Fruit fly (Drosophila melanogaster): ENCODE data around the gene CG13933.

Gene CG13933

dm6 chr3L:1740129-1740975 lies 34.6 kb downstream of the CG13933 start:
- TF ChIP-seq CG17801 (GFP tag; optimal IDR thresholded peaks at IDR 0.05; ENCODE audit: partially characterized antibody), result no peak

DNA sequence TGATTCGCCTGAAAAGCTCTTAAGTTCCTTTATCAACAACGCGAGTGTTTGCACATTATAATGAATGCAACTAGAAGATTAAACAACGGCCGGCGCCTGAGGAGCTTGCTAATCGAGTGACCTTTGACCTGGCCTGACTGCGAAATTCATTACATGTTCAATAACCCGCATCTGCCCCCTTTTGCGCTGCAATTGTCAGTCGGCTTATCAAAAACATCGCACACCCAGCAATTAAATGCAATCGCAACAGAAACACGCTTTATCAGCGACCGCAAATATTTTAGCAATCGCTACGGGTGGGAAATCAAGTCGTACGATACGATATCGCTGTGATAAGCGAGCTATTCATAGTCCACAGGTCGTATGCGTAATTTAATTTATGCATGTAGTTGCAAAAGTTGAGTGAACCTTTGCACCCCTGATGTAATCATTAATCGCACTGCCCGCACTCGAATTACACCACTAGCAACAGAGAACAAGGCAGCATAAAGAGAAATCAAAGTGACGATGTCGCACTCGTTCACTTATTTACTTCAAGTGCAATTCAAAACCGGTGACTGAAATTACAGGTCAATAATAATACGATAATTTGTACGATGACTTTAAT lies 35.3 kb downstream of the CG13933 start:
- TF ChIP-seq CG17801 (GFP tag; optimal IDR thresholded peaks at IDR 0.05; ENCODE audit: partially characterized antibody), result peak; percentile 3

DNA sequence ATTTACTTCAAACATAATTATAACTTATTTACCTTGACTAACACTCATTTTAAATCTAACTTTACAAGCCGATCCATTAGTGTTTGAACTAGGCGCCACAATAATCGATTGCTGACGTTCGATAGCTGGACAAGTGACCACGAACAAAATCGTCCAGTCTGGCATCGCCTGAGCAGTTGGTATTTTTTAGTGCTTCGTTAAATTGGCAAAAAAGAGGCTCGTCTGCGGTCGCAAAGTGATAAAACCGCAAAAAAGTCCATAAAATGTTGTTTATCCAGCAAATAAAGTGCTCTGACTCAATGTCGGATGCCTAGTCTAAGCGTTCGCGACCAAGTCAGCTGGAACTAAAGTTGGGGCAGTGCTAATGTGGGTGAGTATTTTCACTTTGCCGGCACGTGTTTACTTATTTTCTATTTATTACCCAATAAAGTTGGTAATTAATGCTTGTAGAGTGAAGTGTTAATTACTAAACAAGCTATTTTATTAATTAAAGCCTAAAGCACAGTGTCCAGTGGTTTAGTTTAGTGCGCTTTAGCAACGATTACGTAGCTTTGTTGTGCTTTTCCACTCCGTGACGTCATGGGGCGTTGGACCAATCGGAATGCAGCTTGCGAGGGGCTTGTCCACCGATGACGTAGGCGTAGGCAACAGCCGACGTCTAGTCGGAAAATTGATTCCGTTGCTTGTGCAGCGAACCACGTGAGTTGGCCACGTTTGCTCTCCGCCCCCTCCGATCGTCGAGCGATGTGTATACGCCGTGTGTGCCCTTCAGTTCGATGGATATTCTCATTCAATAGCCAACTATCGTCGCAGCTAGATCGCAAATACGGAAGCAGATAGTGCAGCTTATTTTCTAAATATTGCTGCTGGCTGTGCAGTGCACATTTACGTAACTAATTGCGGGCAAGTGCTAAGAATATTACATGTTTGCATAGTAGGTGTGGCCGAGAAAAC lies 36.3 kb downstream of the CG13933 start, which contains the start of gene Gk2:
Gk2 (plus strand) TSS at position 33 of the 954 bp plus-strand sequence.
- TF ChIP-seq CG17801 (GFP tag; optimal IDR thresholded peaks at IDR 0.05; ENCODE audit: partially characterized antibody), result no peak

- TF ChIP-seq CG17801 (GFP tag; optimal IDR thresholded peaks at IDR 0.05; ENCODE audit: partially characterized antibody), result no peak
Measured at dm6 chr3L:1737898-1738322, 37.0 kb downstream of the CG13933 start, which contains the start of gene PIG-Wb. PIG-Wb (minus strand) TSS chr3L:1738106.

dm6 chr3L:1735603-1736002 lies 39.3 kb downstream of the CG13933 start, which contains the start of gene Oseg4:
Oseg4 (minus strand) TSS chr3L:1735767.
- TF ChIP-seq CG17801 (GFP tag; optimal IDR thresholded peaks at IDR 0.05; ENCODE audit: partially characterized antibody), result no peak

DNA sequence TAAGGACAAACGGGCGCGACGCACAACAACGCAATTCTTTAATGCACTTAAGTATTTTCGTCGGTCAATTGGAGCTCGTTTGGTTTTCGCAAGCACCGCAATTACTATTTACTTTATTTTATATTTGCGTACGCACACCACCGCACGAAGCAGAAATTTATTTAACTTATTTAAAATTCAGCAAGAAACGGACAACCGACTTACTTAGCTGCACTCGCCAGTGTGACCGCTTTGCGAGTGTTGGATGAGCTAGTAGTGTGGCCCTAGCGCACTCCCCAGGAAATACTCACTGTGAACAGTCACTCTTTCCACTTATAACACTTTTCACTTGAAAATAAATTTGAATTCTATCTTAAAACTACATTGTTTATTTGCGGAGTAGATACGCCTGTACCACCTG lies 44.1 kb downstream of the CG13933 start, which contains the start of gene drpr:
drpr (minus strand) TSS at position 235 of the 400 bp plus-strand sequence.
- TF ChIP-seq CG17801 (GFP tag; optimal IDR thresholded peaks at IDR 0.05; ENCODE audit: partially characterized antibody), result peak; percentile 45

DNA sequence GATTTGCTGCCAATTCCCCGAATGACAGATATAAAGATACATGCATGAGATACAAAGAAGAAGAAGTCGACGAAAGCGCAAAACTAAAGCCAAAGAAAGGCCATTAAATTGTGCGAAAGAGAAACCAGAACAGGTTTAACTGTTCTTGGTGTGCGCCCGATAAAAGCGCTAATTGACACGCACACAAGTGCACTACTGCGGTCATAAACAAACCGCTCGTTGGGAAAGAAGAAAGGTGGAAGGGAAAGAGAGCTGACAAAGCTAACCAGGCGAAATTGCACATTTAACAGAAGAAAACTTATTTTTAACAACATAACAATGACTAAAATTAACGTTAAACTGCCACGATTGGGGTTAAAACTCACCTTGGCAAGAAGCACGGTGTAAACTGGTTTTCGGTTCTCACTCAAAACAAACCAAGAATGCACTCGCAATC lies 44.8 kb downstream of the CG13933 start:
- TF ChIP-seq CG17801 (GFP tag; optimal IDR thresholded peaks at IDR 0.05; ENCODE audit: partially characterized antibody), result no peak

- no peak for TF ChIP-seq CG17801 (GFP tag; optimal IDR thresholded peaks at IDR 0.05; ENCODE audit: partially characterized antibody)
Measured at dm6 chr3L:1729380-1730159, 45.4 kb downstream of the CG13933 start.

DNA sequence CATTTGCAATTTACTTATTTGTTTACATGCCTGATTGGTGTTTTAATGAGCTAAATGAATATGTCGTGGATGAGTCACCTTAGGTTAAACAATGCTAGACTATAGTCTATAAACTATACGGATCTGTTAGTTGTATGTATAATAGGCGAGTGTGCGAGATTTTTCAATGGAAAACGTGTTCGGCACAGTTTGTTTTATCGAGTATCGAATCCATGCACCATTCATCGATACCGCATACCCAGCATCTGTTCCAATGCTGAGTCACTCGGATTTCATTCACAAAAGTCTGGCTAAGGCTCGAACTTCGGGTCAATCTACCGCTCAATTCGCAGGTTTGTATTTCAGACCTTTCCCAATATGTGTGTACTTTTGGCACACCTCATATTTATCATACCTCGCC lies 47.5 kb downstream of the CG13933 start:
- no peak for TF ChIP-seq CG17801 (GFP tag; optimal IDR thresholded peaks at IDR 0.05; ENCODE audit: partially characterized antibody)

DNA sequence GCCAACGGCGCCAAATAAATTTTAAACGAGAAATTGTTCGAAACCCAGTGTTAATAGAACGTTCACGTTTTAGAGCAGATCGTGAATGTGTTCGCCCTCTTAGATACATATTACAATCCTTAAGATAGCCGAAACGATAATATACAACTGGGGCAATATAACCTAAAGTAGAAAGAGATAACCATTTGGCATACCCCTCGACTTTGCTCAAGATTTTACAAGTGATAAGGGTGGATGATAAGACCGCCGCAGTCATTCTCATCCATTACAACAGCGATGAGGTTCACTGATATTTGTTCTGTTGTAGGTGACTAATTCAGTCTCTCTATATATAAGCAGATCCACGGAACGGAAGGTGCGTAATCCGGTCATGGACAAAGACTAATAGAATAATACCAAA lies 48.2 kb downstream of the CG13933 start:
- no peak for TF ChIP-seq CG17801 (GFP tag; optimal IDR thresholded peaks at IDR 0.05; ENCODE audit: partially characterized antibody)

- no peak for TF ChIP-seq CG17801 (GFP tag; optimal IDR thresholded peaks at IDR 0.05; ENCODE audit: partially characterized antibody)
Measured at dm6 chr3L:1724090-1724489, 50.9 kb downstream of the CG13933 start, which contains the start of gene CG12035. CG12035 (plus strand) TSS chr3L:1724390.

DNA sequence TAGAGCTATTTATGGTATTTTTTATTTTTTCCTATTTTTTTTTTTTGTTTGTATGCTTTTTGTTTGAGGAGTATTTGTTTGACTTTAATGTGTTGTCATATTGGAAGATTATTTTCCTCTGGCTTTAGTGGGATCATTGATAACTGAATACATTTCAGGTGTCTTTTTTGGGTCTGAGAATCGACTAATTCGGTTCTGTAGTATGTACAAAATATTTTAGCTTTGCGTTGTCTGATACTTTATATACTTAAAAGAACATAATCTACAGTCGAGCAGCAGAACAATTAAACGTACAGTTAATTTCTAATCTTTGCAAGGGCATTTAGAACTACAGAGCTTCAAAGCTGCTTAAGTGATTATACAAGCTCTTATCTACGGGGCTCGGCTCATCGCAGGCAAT lies 51.9 kb downstream of the CG13933 start, which contains the start of gene CG18171:
CG18171 (minus strand) TSS at position 101 of the 400 bp plus-strand sequence.
- no peak for TF ChIP-seq CG17801 (GFP tag; optimal IDR thresholded peaks at IDR 0.05; ENCODE audit: partially characterized antibody)

Measured in ovary, adult (tissue).